Fruit fly (Drosophila melanogaster) whole organism, embryonic: ENCODE measurements around the gene Grip84.

Experiments
- Aef1 ChIP-seq: fragments of 200-800 bp; sonication (Bioruptor generic); IDR thresholded peaks from 3 replicates; pipeline ENCODE4 v1.3.6; 2022; ENCODE audit warnings: missing biosample characterization, missing genetic modification characterization
- Antp ChIP-seq: fragments of 200-800 bp; sonication (Bioruptor generic); optimal IDR thresholded peaks from 3 replicates; lab custom pipeline; 2016; ENCODE audit warnings: missing biosample characterization, missing genetic modification characterization
- Bgb ChIP-seq: fragments of 200-800 bp; sonication (Bioruptor generic); IDR thresholded peaks from 2 replicates; pipeline ENCODE4 v1.3.6; 2022; ENCODE audit warnings: missing biosample characterization, missing genetic modification characterization; ENCODE audit not compliant: partially characterized antibody
- BtbVII ChIP-seq: fragments of 200-800 bp; sonication (Bioruptor generic); optimal IDR thresholded peaks from 3 replicates; lab custom pipeline; 2017; ENCODE audit warnings: missing biosample characterization, mild to moderate bottlenecking, missing genetic modification characterization
- CG12659 ChIP-seq: fragments of 200-800 bp; sonication (Bioruptor generic); optimal IDR thresholded peaks from 3 replicates; lab custom pipeline; 2017; ENCODE audit warnings: mild to moderate bottlenecking, missing biosample characterization, missing genetic modification reagents, missing genetic modification characterization
- CG14014 ChIP-seq: fragments of 200-800 bp; sonication (Bioruptor generic); IDR thresholded peaks from 2 replicates; pipeline ENCODE4 v1.3.6; 2022; ENCODE audit warnings: missing biosample characterization, missing genetic modification characterization
- CG14860 ChIP-seq: fragments of 200-800 bp; sonication (Bioruptor generic); IDR thresholded peaks from 3 replicates; pipeline ENCODE4 v1.3.6; 2022; ENCODE audit warnings: missing biosample characterization, missing genetic modification characterization; ENCODE audit not compliant: partially characterized antibody
- CG1603 ChIP-seq: fragments of 200-800 bp; sonication (Bioruptor generic); optimal IDR thresholded peaks from 2 replicates; lab custom pipeline; 2019; ENCODE audit warnings: missing biosample characterization, mild to moderate bottlenecking, missing genetic modification characterization, moderate library complexity
- CG16813 ChIP-seq: fragments of 200-800 bp; sonication (Bioruptor generic); IDR thresholded peaks from 3 replicates; pipeline ENCODE4 v1.3.6; 2022; ENCODE audit warnings: missing biosample characterization, missing genetic modification characterization; ENCODE audit not compliant: partially characterized antibody
- CG17912 ChIP-seq: fragments of 200-800 bp; sonication (Bioruptor generic); optimal IDR thresholded peaks from 2 replicates; lab custom pipeline; 2018; ENCODE audit warnings: missing biosample characterization, mild to moderate bottlenecking, missing genetic modification characterization
- CG18599 ChIP-seq: fragments of 200-800 bp; sonication (Bioruptor generic); optimal IDR thresholded peaks from 3 replicates; lab custom pipeline; 2017; ENCODE audit warnings: missing biosample characterization, missing genetic modification characterization, mild to moderate bottlenecking, moderate library complexity, missing genetic modification reagents
- CG2116 ChIP-seq: fragments of 200-800 bp; sonication (Bioruptor generic); optimal IDR thresholded peaks from 3 replicates; lab custom pipeline; 2018; ENCODE audit warnings: missing biosample characterization, mild to moderate bottlenecking, missing genetic modification characterization
- CG2120 ChIP-seq: fragments of 200-800 bp; sonication (Bioruptor generic); optimal IDR thresholded peaks from 3 replicates; lab custom pipeline; 2016; ENCODE audit warnings: missing biosample characterization, missing genetic modification characterization
- CG30020 ChIP-seq: fragments of 200-800 bp; optimal IDR thresholded peaks from 2 replicates; lab custom pipeline; 2019; ENCODE audit warnings: missing biosample characterization, mild to moderate bottlenecking, missing genetic modification characterization, moderate library complexity
- CG34224 ChIP-seq: fragments of 200-800 bp; sonication (Bioruptor generic); IDR thresholded peaks from 3 replicates; pipeline ENCODE4 v1.3.6; 2022; ENCODE audit warnings: missing biosample characterization, missing genetic modification characterization; ENCODE audit not compliant: partially characterized antibody
- CG42726 ChIP-seq: fragments of 200-800 bp; sonication (Bioruptor generic); IDR thresholded peaks from 2 replicates; pipeline ENCODE4 v1.3.6; 2022; ENCODE audit warnings: missing biosample characterization, missing genetic modification characterization; ENCODE audit not compliant: partially characterized antibody
- CG4617 ChIP-seq: fragments of 200-800 bp; sonication (Bioruptor generic); optimal IDR thresholded peaks from 3 replicates; lab custom pipeline; 2016; ENCODE audit warnings: missing biosample characterization, missing genetic modification characterization, borderline replicate concordance
- CG6272 ChIP-seq: fragments of 200-800 bp; sonication (Bioruptor generic); IDR thresholded peaks from 2 replicates; pipeline ENCODE4 v1.3.6; 2022; ENCODE audit warnings: missing biosample characterization, missing genetic modification characterization
- CG7556 ChIP-seq: fragments of 200-800 bp; sonication (Bioruptor generic); optimal IDR thresholded peaks from 2 replicates; lab custom pipeline; 2017; ENCODE audit warnings: missing biosample characterization, mild to moderate bottlenecking, missing genetic modification characterization
- CG7786 ChIP-seq: fragments of 200-800 bp; sonication (Bioruptor generic); optimal IDR thresholded peaks from 2 replicates; lab custom pipeline; 2016; ENCODE audit warnings: missing biosample characterization, missing genetic modification characterization
- CG9932 ChIP-seq: fragments of 200-800 bp; sonication (Bioruptor generic); IDR thresholded peaks from 2 replicates; pipeline ENCODE4 v1.3.6; 2022; ENCODE audit warnings: missing biosample characterization, missing genetic modification characterization
- CTCF ChIP-seq: fragments of 200-800 bp; sonication (Bioruptor generic); optimal IDR thresholded peaks from 2 replicates; lab custom pipeline; 2017; ENCODE audit warnings: missing biosample characterization, mild to moderate bottlenecking, missing genetic modification characterization, moderate library complexity
- CoRest ChIP-seq: fragments of 200-800 bp; sonication (Bioruptor generic); optimal IDR thresholded peaks from 3 replicates; lab custom pipeline; 2018; ENCODE audit warnings: missing biosample characterization, mild to moderate bottlenecking, missing genetic modification characterization, moderate library complexity
- HHEX ChIP-seq: fragments of 200-800 bp; sonication (Bioruptor generic); optimal IDR thresholded peaks from 3 replicates; lab custom pipeline; 2017; ENCODE audit warnings: missing biosample characterization, mild to moderate bottlenecking, missing genetic modification characterization, missing genetic modification reagents
- Hsf ChIP-seq: fragments of 200-800 bp; sonication (Bioruptor generic); optimal IDR thresholded peaks from 3 replicates; lab custom pipeline; 2016; ENCODE audit warnings: missing biosample characterization, missing genetic modification characterization
- Myb ChIP-seq: fragments of 200-800 bp; sonication (Bioruptor generic); optimal IDR thresholded peaks from 2 replicates; lab custom pipeline; 2016; ENCODE audit warnings: missing biosample characterization, missing genetic modification characterization
- Opbp ChIP-seq: fragments of 200-800 bp; sonication (Bioruptor generic); IDR thresholded peaks from 3 replicates; pipeline ENCODE4 v1.3.6; 2022; ENCODE audit warnings: missing biosample characterization, missing genetic modification characterization; ENCODE audit not compliant: partially characterized antibody
- Optix ChIP-seq: fragments of 200-800 bp; sonication (Bioruptor generic); IDR thresholded peaks from 3 replicates; pipeline ENCODE4 v1.3.6; 2022; ENCODE audit warnings: missing biosample characterization, missing genetic modification characterization
- Pdp1 ChIP-seq, 2 experiments: fragments of 200-800 bp; sonication (Bioruptor generic); optimal IDR thresholded peaks; 3 replicates each; lab custom pipeline; 2016; ENCODE audit warnings: missing biosample characterization in 2 of 2, missing genetic modification characterization in 2 of 2, mild to moderate bottlenecking in 1 of 2, moderate library complexity in 1 of 2
- Scr ChIP-seq: fragments of 200-800 bp; sonication (Bioruptor generic); IDR thresholded peaks from 2 replicates; pipeline ENCODE4 v1.3.6; 2022; ENCODE audit warnings: missing biosample characterization, missing genetic modification characterization; ENCODE audit not compliant: partially characterized antibody
- Xbp1 ChIP-seq: fragments of 200-800 bp; sonication (Bioruptor generic); optimal IDR thresholded peaks from 3 replicates; lab custom pipeline; 2016; ENCODE audit warnings: missing biosample characterization, mild to moderate bottlenecking, missing genetic modification characterization
- amos ChIP-seq: fragments of 200-800 bp; sonication (Bioruptor generic); IDR thresholded peaks from 2 replicates; pipeline ENCODE4 v1.3.6; 2022; ENCODE audit warnings: missing biosample characterization, missing genetic modification characterization; ENCODE audit not compliant: partially characterized antibody
- chinmo ChIP-seq: fragments of 200-800 bp; sonication (Bioruptor generic); IDR thresholded peaks from 4 replicates; pipeline ENCODE4 v1.3.6; 2022; ENCODE audit warnings: missing biosample characterization, missing genetic modification characterization; ENCODE audit not compliant: partially characterized antibody
- chm ChIP-seq: fragments of 200-800 bp; sonication (Bioruptor generic); IDR thresholded peaks from 2 replicates; pipeline ENCODE4 v1.3.6; 2022; ENCODE audit warnings: missing biosample characterization, missing genetic modification characterization
- chn ChIP-seq: fragments of 200-800 bp; sonication (Bioruptor generic); optimal IDR thresholded peaks from 2 replicates; lab custom pipeline; 2016; ENCODE audit warnings: missing biosample characterization, missing genetic modification characterization
- danr ChIP-seq: fragments of 200-800 bp; sonication (Bioruptor generic); IDR thresholded peaks from 2 replicates; pipeline ENCODE4 v1.3.6; 2022; ENCODE audit warnings: missing biosample characterization, missing genetic modification characterization
- dpn ChIP-seq, 2 experiments: fragments of 200-800 bp; sonication (Bioruptor generic); optimal IDR thresholded peaks; 3 replicates each; lab custom pipeline; 2016; ENCODE audit warnings: missing biosample characterization in 2 of 2, missing genetic modification characterization in 2 of 2
- hbn ChIP-seq: fragments of 200-800 bp; sonication (Bioruptor generic); IDR thresholded peaks from 2 replicates; pipeline ENCODE4 v1.3.6; 2022; ENCODE audit warnings: missing biosample characterization, missing genetic modification characterization; ENCODE audit not compliant: partially characterized antibody
- inv ChIP-seq: fragments of 200-800 bp; sonication (Bioruptor generic); IDR thresholded peaks from 2 replicates; pipeline ENCODE4 v1.3.6; 2022; ENCODE audit warnings: missing biosample characterization, missing genetic modification characterization; ENCODE audit not compliant: partially characterized antibody
- mld ChIP-seq: fragments of 200-800 bp; sonication (Bioruptor generic); IDR thresholded peaks from 3 replicates; pipeline ENCODE4 v1.3.6; 2022; ENCODE audit warnings: missing biosample characterization, missing genetic modification characterization; ENCODE audit not compliant: partially characterized antibody
- pum ChIP-seq: fragments of 200-800 bp; sonication (Bioruptor generic); optimal IDR thresholded peaks from 2 replicates; lab custom pipeline; 2016; ENCODE audit warnings: missing biosample characterization, missing genetic modification characterization
- ranshi ChIP-seq: fragments of 200-800 bp; sonication (Bioruptor generic); IDR thresholded peaks from 2 replicates; pipeline ENCODE4 v1.3.6; 2022; ENCODE audit warnings: missing biosample characterization, missing genetic modification characterization
- sens ChIP-seq: fragments of 200-800 bp; sonication (Bioruptor generic); peaks from one replicate; lab custom pipeline; 2016; ENCODE audit warnings: missing biosample characterization, missing genetic modification characterization
- stwl ChIP-seq: fragments of 200-800 bp; sonication (Bioruptor generic); optimal IDR thresholded peaks from 3 replicates; lab custom pipeline; 2018; ENCODE audit warnings: missing biosample characterization, mild to moderate bottlenecking, missing genetic modification characterization, moderate library complexity
- usp ChIP-seq: fragments of >200 bp; optimal IDR thresholded peaks from 2 replicates; lab custom pipeline; 2017; ENCODE audit warnings: missing biosample characterization, missing genetic modification characterization
- zf30C ChIP-seq: fragments of 200-800 bp; sonication (Bioruptor generic); optimal IDR thresholded peaks from 3 replicates; lab custom pipeline; 2018; ENCODE audit warnings: missing biosample characterization, mild to moderate bottlenecking, missing genetic modification characterization
- zfh1 ChIP-seq: fragments of 200-800 bp; sonication (Bioruptor generic); IDR thresholded peaks from 3 replicates; pipeline ENCODE4 v1.3.6; 2022; ENCODE audit warnings: missing biosample characterization, missing genetic modification characterization
- zfh2 ChIP-seq: fragments of 200-800 bp; sonication (Bioruptor generic); optimal IDR thresholded peaks from 2 replicates; lab custom pipeline; 2016; ENCODE audit warnings: missing biosample characterization, missing genetic modification characterization

The Grip84 gene

dm6 chrX:19521753-19522383 is 43.7 kb downstream of the Grip84 start, which contains the start of the genes Idh3a and CoRest (continued):
- TF ChIP-seq dpn (GFP tag; optimal IDR thresholded peaks at IDR 0.05; lab: Kevin White, UChicago) (peak; percentile 15 to 41), Optix (GFP tag; lab: Robert Waterston, UW) (no peak; the same call in 2 of the 3 replicates), CG2120 (GFP tag; lab: Kevin White, UChicago) (peak; percentile 40), Antp (GFP tag; lab: Kevin White, UChicago) (peak; percentile 10), hbn (GFP tag; lab: Robert Waterston, UW) (peak; percentile 47; the same call in 1 of the 2 replicates), CG9932 (GFP tag; lab: Robert Waterston, UW) (peak; percentile 64), Aef1 (GFP tag; lab: Robert Waterston, UW) (no peak), CG4617 (GFP tag; lab: Kevin White, UChicago) (peak; percentile 10), usp (GFP tag; lab: Kevin White, UChicago) (no peak), zf30C (GFP tag; lab: Kevin White, UChicago) (no peak), CG16813 (GFP tag; lab: Robert Waterston, UW) (peak; percentile 81), CG30020 (tag; lab: Kevin White, UChicago) (peak; percentile 33), sens (peak; percentile 47), Myb (GFP tag; lab: Kevin White, UChicago) (peak; percentile 76), CoRest (tag; lab: Kevin White, UChicago) (peak; percentile 69), BtbVII (GFP tag; lab: Kevin White, UChicago) (no peak), Scr (peak; percentile 81), pum (GFP tag; lab: Kevin White, UChicago) (no peak), CG14860 (GFP tag; lab: Robert Waterston, UW) (peak; percentile 68; the same call in 2 of the 3 replicates), CG6272 (GFP tag; lab: Robert Waterston, UW) (peak; percentile 28; the same call in 1 of the 2 replicates), CG14014 (GFP tag; lab: Robert Waterston, UW) (peak; percentile 33; the same call in 1 of the 2 replicates), zfh1 (GFP tag; lab: Robert Waterston, UW) (0 out of 3 replicates have a peak, but pooled peaks have one; percentile 19), CG2116 (GFP tag; lab: Kevin White, UChicago) (peak; percentile 98), ranshi (GFP tag; lab: Robert Waterston, UW) (no peak), Opbp (GFP tag; lab: Robert Waterston, UW) (peak; percentile 34; the same call in 1 of the 3 replicates), CG12659 (GFP tag; lab: Kevin White, UChicago) (peak; percentile 28), mld (GFP tag; lab: Robert Waterston, UW) (no peak), stwl (peak; percentile 28), CTCF (GFP tag; lab: Kevin White, UChicago) (peak; percentile 90), chinmo (GFP tag; lab: Robert Waterston, UW) (0 out of 4 replicates have a peak, but pooled peaks have one; percentile 48), HHEX (no peak), zfh2 (GFP tag; lab: Kevin White, UChicago) (peak; percentile 51), CG7556 (no peak), chn (GFP tag; lab: Kevin White, UChicago) (peak; percentile 20), CG17912 (GFP tag; lab: Kevin White, UChicago) (no peak), CG34224 (GFP tag; lab: Robert Waterston, UW) (peak; percentile 46; the same call in 2 of the 3 replicates), CG18599 (GFP tag; lab: Kevin White, UChicago) (peak; percentile 2), danr (GFP tag; lab: Robert Waterston, UW) (no peak), amos (GFP tag; lab: Robert Waterston, UW) (peak; percentile 69), inv (GFP tag; lab: Robert Waterston, UW) (peak; percentile 69), Hsf (GFP tag; lab: Kevin White, UChicago) (peak; percentile 29), CG7786 (GFP tag; lab: Kevin White, UChicago) (peak; percentile 4), CG42726 (0 out of 2 replicates have a peak, but pooled peaks have one; percentile 14), chm (GFP tag; lab: Robert Waterston, UW) (no peak), Bgb (GFP tag; lab: Robert Waterston, UW) (peak; percentile 63; the same call in 1 of the 2 replicates), CG1603 (tag; lab: Kevin White, UChicago) (peak; percentile 76), Pdp1 (GFP tag; optimal IDR thresholded peaks at IDR 0.05; lab: Kevin White, UChicago) (peak in 1 of 2 experiments; percentile 36), Xbp1 (GFP tag; lab: Kevin White, UChicago) (peak; percentile 2)
